Worm (Caenorhabditis elegans) whole organism, mixed stage, embryonic: Measurements from ENCODE around the gene ZC250.5.

Experiments used
- M03D4.4 ChIP-seq: sonication (generic microtip); optimal IDR thresholded peaks from 2 replicates; lab custom pipeline; 2017; ENCODE audit warnings: mild to moderate bottlenecking, missing genetic modification characterization, missing compliant biosample characterization
- bed-3 ChIP-seq: fragments of 200-800 bp; sonication (Bioruptor generic); optimal IDR thresholded peaks from 3 replicates; lab custom pipeline; 2018; ENCODE audit warnings: mild to moderate bottlenecking, missing genetic modification characterization, moderate library complexity, missing compliant biosample characterization
- blmp-1 ChIP-seq: fragments of 150-350 bp; optimal IDR thresholded peaks from 2 replicates; lab custom pipeline; 2014; ENCODE audit warnings: missing biosample characterization, missing genetic modification characterization
- ceh-39 ChIP-seq: fragments of 150-350 bp; optimal IDR thresholded peaks from 2 replicates; lab custom pipeline; 2014; ENCODE audit warnings: missing biosample characterization, missing genetic modification characterization
- ceh-43 ChIP-seq: fragments of 200-800 bp; sonication (Bioruptor generic); optimal IDR thresholded peaks from 2 replicates; lab custom pipeline; 2018; ENCODE audit warnings: mild to moderate bottlenecking, missing genetic modification characterization, moderate library complexity, missing compliant biosample characterization
- ceh-83 ChIP-seq: fragments of 200-800 bp; sonication (Bioruptor generic); optimal IDR thresholded peaks from 2 replicates; lab custom pipeline; 2018; ENCODE audit warnings: mild to moderate bottlenecking, missing genetic modification characterization, missing compliant biosample characterization
- ces-1 ChIP-seq: fragments of 150-350 bp; optimal IDR thresholded peaks from 2 replicates; lab custom pipeline; 2014; ENCODE audit warnings: missing biosample characterization, missing genetic modification reagents, missing genetic modification characterization
- cnd-1 ChIP-seq: fragments of 200-800 bp; sonication (Bioruptor generic); optimal IDR thresholded peaks from 2 replicates; lab custom pipeline; 2018; ENCODE audit warnings: mild to moderate bottlenecking, missing genetic modification characterization, missing compliant biosample characterization
- drap-1 ChIP-seq: fragments of 200-800 bp; sonication (Bioruptor generic); optimal IDR thresholded peaks from 3 replicates; lab custom pipeline; 2018; ENCODE audit warnings: mild to moderate bottlenecking, missing genetic modification characterization, missing compliant biosample characterization
- elt-1 ChIP-seq: sonication (generic microtip); optimal IDR thresholded peaks from 2 replicates; lab custom pipeline; 2017; ENCODE audit warnings: missing genetic modification characterization, mild to moderate bottlenecking, missing compliant biosample characterization, antibody characterized with exemption, moderate library complexity, borderline replicate concordance; ENCODE audit not compliant: insufficient read depth
- flh-1 ChIP-seq: fragments of 200-800 bp; sonication (Bioruptor generic); optimal IDR thresholded peaks from 2 replicates; lab custom pipeline; 2018; ENCODE audit warnings: mild to moderate bottlenecking, missing genetic modification characterization, moderate library complexity, missing compliant biosample characterization
- ham-2 ChIP-seq: fragments of 200-800 bp; sonication (Bioruptor generic); optimal IDR thresholded peaks from 2 replicates; lab custom pipeline; 2018; ENCODE audit warnings: mild to moderate bottlenecking, missing genetic modification characterization, missing compliant biosample characterization
- lin-13 ChIP-seq: fragments of 150-350 bp; optimal IDR thresholded peaks from 2 replicates; lab custom pipeline; 2014; ENCODE audit warnings: missing biosample characterization, missing genetic modification characterization
- lin-32 ChIP-seq: fragments of 200-800 bp; sonication (Bioruptor generic); optimal IDR thresholded peaks from 2 replicates; lab custom pipeline; 2018; ENCODE audit warnings: mild to moderate bottlenecking, missing genetic modification characterization, missing compliant biosample characterization
- mab-5 ChIP-seq: fragments of 150-350 bp; optimal IDR thresholded peaks from 2 replicates; lab custom pipeline; 2014; ENCODE audit warnings: missing biosample characterization, missing genetic modification characterization
- mep-1 ChIP-seq: fragments of 150-350 bp; optimal IDR thresholded peaks from 2 replicates; lab custom pipeline; 2017; ENCODE audit warnings: missing biosample characterization, missing genetic modification reagents, missing genetic modification characterization, inconsistent platforms
- nhr-12 ChIP-seq: fragments of 150-350 bp; optimal IDR thresholded peaks from 2 replicates; lab custom pipeline; 2014; ENCODE audit warnings: missing biosample characterization, missing genetic modification characterization
- nhr-2 ChIP-seq: fragments of 150-350 bp; optimal IDR thresholded peaks from 2 replicates; lab custom pipeline; 2014; ENCODE audit warnings: missing biosample characterization, missing genetic modification characterization
- nhr-237 ChIP-seq: fragments of 150-350 bp; optimal IDR thresholded peaks from 2 replicates; lab custom pipeline; 2014; ENCODE audit warnings: missing biosample characterization, missing genetic modification characterization
- nhr-28 ChIP-seq: fragments of 150-350 bp; optimal IDR thresholded peaks from 2 replicates; lab custom pipeline; 2014; ENCODE audit warnings: missing biosample characterization, missing genetic modification characterization
- pha-4 ChIP-seq: fragments of 150-350 bp; optimal IDR thresholded peaks from 2 replicates; lab custom pipeline; 2018; ENCODE audit warnings: missing biosample characterization, missing genetic modification reagents, missing genetic modification characterization
- snpc-4 ChIP-seq: fragments of 150-350 bp; optimal IDR thresholded peaks from 2 replicates; lab custom pipeline; 2014; ENCODE audit warnings: missing biosample characterization, missing genetic modification characterization
- sptf-1 ChIP-seq: sonication (generic microtip); optimal IDR thresholded peaks from 2 replicates; lab custom pipeline; 2017; ENCODE audit warnings: mild to moderate bottlenecking, missing genetic modification characterization, moderate library complexity, missing compliant biosample characterization
- tbx-8 ChIP-seq: fragments of 200-800 bp; sonication (Bioruptor generic); optimal IDR thresholded peaks from 2 replicates; lab custom pipeline; 2018; ENCODE audit warnings: mild to moderate bottlenecking, missing genetic modification characterization, moderate library complexity, missing compliant biosample characterization
- unc-120 ChIP-seq: sonication (generic microtip); optimal IDR thresholded peaks from 2 replicates; lab custom pipeline; 2017; ENCODE audit warnings: missing genetic modification characterization, missing compliant biosample characterization; ENCODE audit not compliant: poor library complexity, severe bottlenecking
- unc-39 ChIP-seq: fragments of 150-350 bp; optimal IDR thresholded peaks from 2 replicates; lab custom pipeline; 2014; ENCODE audit warnings: missing biosample characterization, missing genetic modification characterization
- unc-62 ChIP-seq: fragments of 150-350 bp; optimal IDR thresholded peaks from 2 replicates; lab custom pipeline; 2014; ENCODE audit warnings: missing biosample characterization, missing genetic modification reagents, missing genetic modification characterization
- zip-8 ChIP-seq: fragments of 150-350 bp; optimal IDR thresholded peaks from 2 replicates; lab custom pipeline; 2014; ENCODE audit warnings: missing biosample characterization, missing genetic modification characterization
- ztf-11 ChIP-seq: fragments of 150-350 bp; optimal IDR thresholded peaks from 2 replicates; lab custom pipeline; 2014; ENCODE audit warnings: missing biosample characterization, missing genetic modification characterization

Gene ZC250.5

ce11 chrV:5792031-5792430 is 13.5 kb upstream of the ZC250.5 start, which contains the start of gene ZC250.2:
ZC250.2 (plus strand) TSS chrV:5792331.
- no peak for TF ChIP-seq mep-1 (tag; lab: Kevin White, UChicago)
- no peak for TF ChIP-seq snpc-4
- TF ChIP-seq ham-2 (GFP tag; lab: Kevin White, UChicago) = no peak
- no peak for TF ChIP-seq elt-1 (tag; lab: Kevin White, UChicago)
- TF ChIP-seq zip-8 (tag; lab: Kevin White, UChicago) = no peak
- no peak for TF ChIP-seq lin-13
- no peak for TF ChIP-seq cnd-1 (tag; lab: Kevin White, UChicago)
- TF ChIP-seq, all 35 proteins: peak for 0

ce11 chrV:5798132-5798531 is 7.4 kb upstream of the ZC250.5 start, which contains the start of gene nstp-3:
nstp-3 (minus strand) TSS chrV:5798232.
- no peak for TF ChIP-seq bed-3
- TF ChIP-seq elt-1 (tag; lab: Kevin White, UChicago) = peak; percentile 9
- no peak for TF ChIP-seq mep-1 (tag; lab: Kevin White, UChicago)
- TF ChIP-seq unc-120 (tag; lab: Kevin White, UChicago) = no peak

ce11 chrV:5799373-5799772 is 6.2 kb upstream of the ZC250.5 start, which contains the start of gene cyn-17:
cyn-17 (plus strand) TSS chrV:5799673.
- TF ChIP-seq sptf-1 (tag; lab: Kevin White, UChicago) = no peak
- no peak for TF ChIP-seq ceh-39 (tag; lab: Kevin White, UChicago)
- no peak for TF ChIP-seq tbx-8 (GFP tag; lab: Kevin White, UChicago)
- TF ChIP-seq ztf-11 = no peak
- TF ChIP-seq nhr-237 = no peak
- no peak for TF ChIP-seq lin-13

- TF ChIP-seq nhr-237 (no peak), unc-120 (tag; lab: Kevin White, UChicago) (no peak), nhr-12 (tag; lab: Kevin White, UChicago) (no peak), snpc-4 (no peak), ztf-11 (no peak), lin-32 (no peak), nhr-2 (tag; lab: Kevin White, UChicago) (no peak), flh-1 (no peak), ceh-83 (GFP tag; lab: Kevin White, UChicago) (no peak), ces-1 (no peak), tbx-8 (GFP tag; lab: Kevin White, UChicago) (no peak), lin-13 (no peak), drap-1 (GFP tag; lab: Kevin White, UChicago) (no peak), M03D4.4 (tag; lab: Kevin White, UChicago) (no peak), ceh-43 (no peak)
- TF ChIP-seq, all 35 proteins: peak for 0
These were observed 7.6 kb downstream of the ZC250.5 start, which contains the start of gene ZC250.4 for ce11 chrV:5813060-5813659. ZC250.4 (minus strand) TSS chrV:5813137.

ce11 chrV:5816470-5817061 is 11.0 kb downstream of the ZC250.5 start:
- no peak for TF ChIP-seq zip-8 (tag; lab: Kevin White, UChicago)
- TF ChIP-seq unc-120 (tag; lab: Kevin White, UChicago) = no peak
- no peak for TF ChIP-seq tbx-8 (GFP tag; lab: Kevin White, UChicago)
- TF ChIP-seq sptf-1 (tag; lab: Kevin White, UChicago) = no peak
- no peak for TF ChIP-seq mab-5 (tag; lab: Kevin White, UChicago)
- no peak for TF ChIP-seq nhr-2 (tag; lab: Kevin White, UChicago)
- TF ChIP-seq blmp-1 (tag; lab: Kevin White, UChicago) = no peak
- no peak for TF ChIP-seq pha-4 (tag; lab: Kevin White, UChicago)
- no peak for TF ChIP-seq nhr-237
- TF ChIP-seq nhr-28 (tag; lab: Kevin White, UChicago) = no peak
- TF ChIP-seq cnd-1 (tag; lab: Kevin White, UChicago) = no peak
- no peak for TF ChIP-seq unc-39 (tag; lab: Kevin White, UChicago)
- no peak for TF ChIP-seq ceh-39 (tag; lab: Kevin White, UChicago)
- TF ChIP-seq M03D4.4 (tag; lab: Kevin White, UChicago) = no peak
- TF ChIP-seq flh-1 = no peak
- TF ChIP-seq lin-32 = no peak
- no peak for TF ChIP-seq ztf-11
- no peak for TF ChIP-seq unc-62 (GFP tag; lab: Kevin White, UChicago)
- TF ChIP-seq mep-1 (tag; lab: Kevin White, UChicago) = no peak
- TF ChIP-seq, all 35 proteins: peak for 0
